Worm (Caenorhabditis elegans) whole organism, L3 larva: ENCODE results near the gene cyp-13A12.

Experiments used
- R02D3.7 ChIP-seq: fragments of 150-350 bp; optimal IDR thresholded peaks from 2 replicates; lab custom pipeline; 2014; ENCODE audit warnings: missing biosample characterization, missing genetic modification characterization
- ZK546.5 ChIP-seq: sonication (generic microtip); optimal IDR thresholded peaks from 2 replicates; lab custom pipeline; 2017; ENCODE audit warnings: missing biosample characterization, missing genetic modification characterization
- ama-1 ChIP-seq: fragments of 150-350 bp; optimal IDR thresholded peaks from 2 replicates; lab custom pipeline; 2018
- ceh-16 ChIP-seq: sonication (generic microtip); optimal IDR thresholded peaks from 2 replicates; lab custom pipeline; 2017; ENCODE audit warnings: missing biosample characterization, missing genetic modification characterization
- ceh-28 ChIP-seq: fragments of 150-350 bp; optimal IDR thresholded peaks from 2 replicates; lab custom pipeline; 2014; ENCODE audit warnings: missing biosample characterization, missing genetic modification reagents, missing genetic modification characterization
- ceh-82 ChIP-seq: fragments of 150-350 bp; optimal IDR thresholded peaks from 2 replicates; lab custom pipeline; 2014; ENCODE audit warnings: missing biosample characterization, missing genetic modification characterization
- ceh-9 ChIP-seq: sonication (generic microtip); optimal IDR thresholded peaks from 2 replicates; lab custom pipeline; 2018; ENCODE audit warnings: missing biosample characterization, missing genetic modification characterization
- daf-12 ChIP-seq: fragments of 150-350 bp; optimal IDR thresholded peaks from 2 replicates; lab custom pipeline; 2014; ENCODE audit warnings: missing biosample characterization, missing genetic modification reagents, missing genetic modification characterization
- egl-27 ChIP-seq: sonication (generic microtip); optimal IDR thresholded peaks from 4 replicates; lab custom pipeline; 2017; ENCODE audit warnings: missing biosample characterization, missing genetic modification reagents, missing genetic modification characterization
- egl-5 ChIP-seq: fragments of 150-350 bp; optimal IDR thresholded peaks from 2 replicates; lab custom pipeline; 2017; ENCODE audit warnings: missing biosample characterization, missing genetic modification reagents, missing genetic modification characterization, inconsistent platforms
- elt-1 ChIP-seq: fragments of 150-350 bp; optimal IDR thresholded peaks from 2 replicates; lab custom pipeline; 2014; ENCODE audit warnings: missing biosample characterization, missing genetic modification characterization
- elt-2 ChIP-seq: sonication (generic microtip); optimal IDR thresholded peaks from 2 replicates; lab custom pipeline; 2016; ENCODE audit warnings: missing genetic modification reagents, mild to moderate bottlenecking, missing genetic modification characterization, missing compliant biosample characterization
- elt-3 ChIP-seq, 3 experiments: fragments of 150-350 bp in 1 of 3; sonication (generic microtip) in 2 of 3; optimal IDR thresholded peaks; 2 replicates in 2 of 3; 4 replicates in 1 of 3; lab custom pipeline; 2014 to 2017; ENCODE audit warnings: missing biosample characterization in 3 of 3, missing genetic modification characterization in 3 of 3
- eor-1 ChIP-seq, 2 experiments: fragments of 150-350 bp; optimal IDR thresholded peaks; 2 replicates each; lab custom pipeline; 2014 to 2018; ENCODE audit warnings: missing biosample characterization in 2 of 2, missing genetic modification characterization in 2 of 2
- fkh-10 ChIP-seq: sonication (generic microtip); optimal IDR thresholded peaks from 2 replicates; lab custom pipeline; 2017; ENCODE audit warnings: missing biosample characterization, missing genetic modification reagents, missing genetic modification characterization
- fos-1 ChIP-seq: fragments of 150-350 bp; optimal IDR thresholded peaks from 2 replicates; lab custom pipeline; 2014; ENCODE audit warnings: missing biosample characterization, missing genetic modification characterization
- hmg-11 ChIP-seq: sonication (generic microtip); optimal IDR thresholded peaks from 2 replicates; lab custom pipeline; 2016; ENCODE audit warnings: missing genetic modification characterization, missing compliant biosample characterization
- jun-1 ChIP-seq: fragments of 150-350 bp; optimal IDR thresholded peaks from 2 replicates; lab custom pipeline; 2014; ENCODE audit warnings: missing biosample characterization, missing genetic modification reagents, missing genetic modification characterization
- lin-15B ChIP-seq: fragments of 150-350 bp; optimal IDR thresholded peaks from 2 replicates; lab custom pipeline; 2014; ENCODE audit warnings: missing biosample characterization, missing genetic modification characterization
- lin-39 ChIP-seq: fragments of 150-350 bp; optimal IDR thresholded peaks from 2 replicates; lab custom pipeline; 2018; ENCODE audit warnings: missing biosample characterization, missing genetic modification reagents, missing genetic modification characterization
- lsy-12 ChIP-seq: sonication (generic microtip); optimal IDR thresholded peaks from 2 replicates; lab custom pipeline; 2016; ENCODE audit warnings: mild to moderate bottlenecking, missing genetic modification characterization, missing compliant biosample characterization
- mdl-1 ChIP-seq: fragments of 150-350 bp; optimal IDR thresholded peaks from 2 replicates; lab custom pipeline; 2014; ENCODE audit warnings: missing biosample characterization, missing genetic modification characterization
- nfya-1 ChIP-seq: sonication (generic microtip); optimal IDR thresholded peaks from 2 replicates; lab custom pipeline; 2017; ENCODE audit warnings: missing genetic modification characterization, mild to moderate bottlenecking, missing compliant biosample characterization, antibody characterized with exemption, moderate library complexity; ENCODE audit not compliant: insufficient read depth
- nhr-11 ChIP-seq: fragments of 150-350 bp; optimal IDR thresholded peaks from 2 replicates; lab custom pipeline; 2014; ENCODE audit warnings: missing biosample characterization, missing genetic modification characterization
- nhr-12 ChIP-seq: fragments of 150-350 bp; optimal IDR thresholded peaks from 2 replicates; lab custom pipeline; 2014; ENCODE audit warnings: missing biosample characterization, missing genetic modification characterization
- nhr-23 ChIP-seq: fragments of 150-350 bp; optimal IDR thresholded peaks from 2 replicates; lab custom pipeline; 2014; ENCODE audit warnings: missing biosample characterization, missing genetic modification reagents, missing genetic modification characterization
- nhr-25 ChIP-seq: sonication (generic microtip); optimal IDR thresholded peaks from 2 replicates; lab custom pipeline; 2017; ENCODE audit warnings: missing biosample characterization, missing genetic modification characterization
- nhr-28 ChIP-seq: fragments of 150-350 bp; optimal IDR thresholded peaks from 2 replicates; lab custom pipeline; 2014; ENCODE audit warnings: missing biosample characterization, missing genetic modification characterization
- nhr-43 ChIP-seq: sonication (generic microtip); optimal IDR thresholded peaks from 2 replicates; lab custom pipeline; 2016; ENCODE audit warnings: mild to moderate bottlenecking, missing genetic modification characterization, missing compliant biosample characterization; ENCODE audit not compliant: poor library complexity, severe bottlenecking
- nhr-67 ChIP-seq: fragments of 150-350 bp; optimal IDR thresholded peaks from 2 replicates; lab custom pipeline; 2014; ENCODE audit warnings: missing biosample characterization, missing genetic modification characterization
- nhr-76 ChIP-seq: fragments of 150-350 bp; sonication (generic microtip); optimal IDR thresholded peaks from 5 replicates; lab custom pipeline; 2014; ENCODE audit warnings: missing biosample characterization, missing genetic modification characterization
- nhr-77 ChIP-seq: fragments of 150-350 bp; optimal IDR thresholded peaks from 2 replicates; lab custom pipeline; 2014; ENCODE audit warnings: missing biosample characterization, missing genetic modification characterization
- sea-2 ChIP-seq: fragments of 150-350 bp; sonication (generic microtip); optimal IDR thresholded peaks from 4 replicates; lab custom pipeline; 2014; ENCODE audit warnings: missing biosample characterization, missing genetic modification reagents, missing genetic modification characterization
- skn-1 ChIP-seq: fragments of 150-350 bp; optimal IDR thresholded peaks from 2 replicates; lab custom pipeline; 2014; ENCODE audit warnings: missing biosample characterization, missing genetic modification characterization
- snpc-4 ChIP-seq: fragments of 150-350 bp; optimal IDR thresholded peaks from 2 replicates; lab custom pipeline; 2014; ENCODE audit warnings: missing biosample characterization, missing genetic modification characterization
- tbx-2 ChIP-seq: sonication (generic microtip); optimal IDR thresholded peaks from 2 replicates; lab custom pipeline; 2016; ENCODE audit warnings: mild to moderate bottlenecking, missing genetic modification characterization, missing compliant biosample characterization
- unc-39 ChIP-seq: sonication (generic microtip); optimal IDR thresholded peaks from 4 replicates; lab custom pipeline; 2017; ENCODE audit warnings: missing biosample characterization, missing genetic modification characterization
- unc-62 ChIP-seq: fragments of 150-350 bp; sonication (generic microtip); optimal IDR thresholded peaks from 4 replicates; lab custom pipeline; 2014; ENCODE audit warnings: missing biosample characterization, missing genetic modification reagents, missing genetic modification characterization
- zag-1 ChIP-seq: fragments of 150-350 bp; optimal IDR thresholded peaks from 2 replicates; lab custom pipeline; 2014; ENCODE audit warnings: missing biosample characterization, missing genetic modification characterization
- ztf-11 ChIP-seq: fragments of 150-350 bp; optimal IDR thresholded peaks from 2 replicates; lab custom pipeline; 2014; ENCODE audit warnings: missing biosample characterization, missing genetic modification characterization

cyp-13A12 gene

DNA sequence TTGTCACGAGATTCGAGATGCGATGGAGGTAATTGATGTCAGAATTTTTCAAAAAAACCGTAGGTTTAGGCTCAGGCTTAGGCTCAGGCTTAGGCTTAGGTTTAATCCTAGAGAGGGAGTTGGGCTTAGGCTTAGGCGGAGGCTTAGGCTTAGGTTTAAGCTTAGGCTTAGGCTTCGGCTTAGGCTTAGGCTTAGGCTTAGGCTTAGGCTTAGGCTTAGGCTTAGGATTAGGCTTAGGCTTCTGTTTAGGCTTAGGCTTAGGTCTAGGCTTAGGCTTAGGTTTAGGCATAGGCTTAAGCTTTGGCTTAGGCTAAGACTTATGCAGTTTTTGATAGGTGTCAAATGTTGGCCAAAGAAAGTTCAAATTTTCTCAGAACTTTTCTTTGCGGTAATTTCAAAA lies 20.0 kb upstream of the cyp-13A12 start:
- TF ChIP-seq nfya-1 (tag; lab: Kevin White, UChicago) (no peak), nhr-28 (tag; lab: Kevin White, UChicago) (no peak), unc-62 (GFP tag; lab: Kevin White, UChicago) (no peak), ceh-82 (tag; lab: Kevin White, UChicago) (no peak), snpc-4 (tag; lab: Kevin White, UChicago) (no peak), eor-1 (tag; optimal IDR thresholded peaks at IDR 0.05; lab: Kevin White, UChicago) (no peak), lin-15B (tag; lab: Kevin White, UChicago) (no peak), lin-39 (tag; lab: Kevin White, UChicago) (no peak)

DNA sequence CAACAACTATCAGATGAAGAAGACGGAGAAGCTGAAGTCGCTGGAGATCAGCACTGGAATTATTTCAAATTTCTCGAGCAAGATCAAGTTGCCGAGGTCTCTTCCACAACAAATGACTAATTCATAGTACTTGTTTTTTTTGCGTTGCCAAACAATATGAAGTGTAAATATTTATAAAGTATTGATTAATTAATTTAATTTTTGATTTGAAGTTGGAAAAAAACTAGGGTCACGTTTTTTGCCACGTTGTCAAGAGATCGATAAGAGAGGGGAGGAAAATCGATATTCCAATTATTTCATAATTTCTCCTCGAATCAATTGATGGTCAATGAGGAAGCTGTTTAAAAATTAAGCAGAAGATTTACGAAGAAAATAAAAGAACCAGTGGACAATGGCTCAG lies 19.2 kb upstream of the cyp-13A12 start, which contains the start of gene snf-7:
snf-7 (plus strand) TSS at position 301 of the 400 bp plus-strand sequence.
- no peak for TF ChIP-seq R02D3.7 (tag; lab: Kevin White, UChicago)
- TF ChIP-seq ceh-28 (tag; lab: Kevin White, UChicago) = no peak
- no peak for TF ChIP-seq hmg-11 (tag; lab: Kevin White, UChicago)
- TF ChIP-seq fkh-10 (GFP tag; lab: Kevin White, UChicago) = no peak
- TF ChIP-seq skn-1 (tag; lab: Kevin White, UChicago) = no peak
- no peak for TF ChIP-seq ztf-11 (tag; lab: Kevin White, UChicago)
- no peak for TF ChIP-seq jun-1 (tag; lab: Kevin White, UChicago)
- TF ChIP-seq nhr-43 (tag; lab: Kevin White, UChicago) = no peak
- TF ChIP-seq lin-39 (tag; lab: Kevin White, UChicago) = no peak
- no peak for TF ChIP-seq egl-27 (tag; lab: Kevin White, UChicago)
- TF ChIP-seq nhr-77 = no peak

DNA sequence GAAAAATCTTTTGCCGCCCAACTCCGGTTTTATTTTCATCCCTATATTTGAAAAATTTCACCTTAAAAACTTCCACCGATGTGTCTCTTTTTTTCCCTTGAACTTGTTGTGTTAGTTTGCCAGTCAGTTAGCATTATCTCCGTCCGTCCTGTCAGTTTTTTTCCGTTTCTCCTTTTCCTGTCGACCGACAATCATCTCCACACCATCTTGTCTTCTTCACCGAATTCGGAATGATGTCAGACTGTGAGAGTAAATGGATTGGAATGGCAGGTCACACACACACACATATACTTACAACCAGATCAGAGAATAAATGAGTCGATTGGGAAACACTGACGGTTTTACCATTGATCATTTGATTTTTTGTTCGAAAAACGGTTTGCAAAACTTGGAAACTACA lies 12.4 kb upstream of the cyp-13A12 start:
- TF ChIP-seq nhr-23 (tag; lab: Kevin White, UChicago) (peak; percentile 74), unc-62 (GFP tag; lab: Kevin White, UChicago) (peak; percentile 4), ceh-16 (tag; lab: Kevin White, UChicago) (no peak), elt-1 (tag; lab: Kevin White, UChicago) (no peak)

DNA sequence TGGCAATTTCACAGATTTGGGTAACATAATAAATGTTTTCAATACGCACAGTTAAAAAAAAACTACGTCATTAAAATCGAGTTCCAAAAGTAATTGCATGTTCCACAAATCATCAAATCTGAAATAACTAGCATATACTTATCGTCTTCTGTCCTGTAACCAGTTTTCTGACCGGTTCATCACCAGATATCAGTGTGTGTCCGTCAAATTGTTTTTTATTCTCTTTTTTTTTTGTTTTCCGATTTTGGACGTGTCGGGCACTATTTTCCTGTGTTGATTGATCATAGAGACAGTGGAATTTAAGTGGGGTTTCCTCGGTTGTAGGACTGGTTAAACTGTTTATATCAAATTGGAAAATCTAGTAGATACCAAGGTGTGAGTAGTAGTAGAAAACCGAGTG lies 10.4 kb upstream of the cyp-13A12 start:
- TF ChIP-seq tbx-2 (tag; lab: Kevin White, UChicago) = no peak
- no peak for TF ChIP-seq sea-2 (GFP tag; lab: Kevin White, UChicago)
- TF ChIP-seq daf-12 = no peak
- TF ChIP-seq lin-15B (tag; lab: Kevin White, UChicago) = no peak
- no peak for TF ChIP-seq hmg-11 (tag; lab: Kevin White, UChicago)
- no peak for TF ChIP-seq mdl-1 (tag; lab: Kevin White, UChicago)
- no peak for TF ChIP-seq fos-1 (tag; lab: Kevin White, UChicago)
- no peak for TF ChIP-seq ZK546.5 (tag; lab: Kevin White, UChicago)
- TF ChIP-seq lin-39 (tag; lab: Kevin White, UChicago) = no peak
- no peak for TF ChIP-seq nhr-25
- TF ChIP-seq unc-62 (GFP tag; lab: Kevin White, UChicago) = no peak
- no peak for TF ChIP-seq nhr-77
- TF ChIP-seq R02D3.7 (tag; lab: Kevin White, UChicago) = no peak
- no peak for TF ChIP-seq elt-3 (tag; optimal IDR thresholded peaks at IDR 0.05; lab: Kevin White, UChicago)
- no peak for TF ChIP-seq snpc-4 (tag; lab: Kevin White, UChicago)
- TF ChIP-seq nhr-11 (tag; lab: Kevin White, UChicago) = no peak
- no peak for TF ChIP-seq ama-1 (lab: Kevin White, UChicago)
- no peak for TF ChIP-seq nfya-1 (tag; lab: Kevin White, UChicago)
- TF ChIP-seq unc-39 = no peak

DNA sequence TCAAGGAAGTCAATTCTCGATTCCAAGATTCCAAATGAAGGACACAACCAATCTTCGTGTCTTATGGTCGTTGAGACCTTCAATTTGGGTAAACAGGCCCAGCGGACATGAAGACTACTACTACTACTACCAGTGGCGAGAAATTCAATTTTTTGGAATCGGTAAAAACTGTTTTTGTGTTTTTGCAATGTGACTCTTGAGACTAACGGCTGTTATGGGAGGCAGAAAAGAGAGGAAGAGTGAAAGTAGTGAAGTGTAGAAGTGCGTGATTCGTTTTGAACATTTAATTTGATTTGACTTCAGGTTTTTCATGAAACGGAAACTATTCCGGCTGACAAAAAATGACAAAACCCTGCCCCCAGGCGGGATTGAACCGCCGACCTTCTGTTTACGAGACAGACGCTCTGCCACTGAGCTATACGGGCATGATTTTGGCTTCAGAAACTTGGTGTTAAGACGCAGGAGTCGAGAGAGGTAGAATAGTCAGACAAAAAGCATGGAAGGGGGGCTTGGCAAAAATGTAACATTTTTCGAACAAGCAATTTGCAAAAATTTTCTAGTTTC lies 8.5 kb upstream of the cyp-13A12 start:
- TF ChIP-seq nhr-67 (tag; lab: Kevin White, UChicago) (no peak), ztf-11 (tag; lab: Kevin White, UChicago) (no peak), ceh-9 (tag; lab: Kevin White, UChicago) (no peak), nfya-1 (tag; lab: Kevin White, UChicago) (peak; percentile 66), nhr-28 (tag; lab: Kevin White, UChicago) (no peak), nhr-12 (no peak), daf-12 (no peak), ceh-28 (tag; lab: Kevin White, UChicago) (no peak), ama-1 (lab: Kevin White, UChicago) (no peak), ceh-82 (tag; lab: Kevin White, UChicago) (no peak), sea-2 (GFP tag; lab: Kevin White, UChicago) (no peak), lsy-12 (tag; lab: Kevin White, UChicago) (peak; percentile 53), nhr-25 (peak; percentile 43), egl-27 (tag; lab: Kevin White, UChicago) (no peak), lin-15B (tag; lab: Kevin White, UChicago) (peak; percentile 7), nhr-76 (tag; lab: Kevin White, UChicago) (no peak), elt-2 (tag; lab: Kevin White, UChicago) (peak; percentile 31), skn-1 (tag; lab: Kevin White, UChicago) (peak; percentile 51), fos-1 (tag; lab: Kevin White, UChicago) (no peak), jun-1 (tag; lab: Kevin White, UChicago) (peak; percentile 45), ZK546.5 (tag; lab: Kevin White, UChicago) (no peak), zag-1 (tag; lab: Kevin White, UChicago) (no peak), R02D3.7 (tag; lab: Kevin White, UChicago) (no peak), unc-62 (GFP tag; lab: Kevin White, UChicago) (no peak), mdl-1 (tag; lab: Kevin White, UChicago) (no peak), ceh-16 (tag; lab: Kevin White, UChicago) (no peak), unc-39 (no peak), hmg-11 (tag; lab: Kevin White, UChicago) (peak; percentile 73), egl-5 (no peak)
